Worm (Caenorhabditis elegans) whole organism, midembryonic: ENCODE results near the gene nduf-11.

Experiments used
- T22C8.4 ChIP-seq: fragments of 200-800 bp; sonication (Bioruptor generic); IDR thresholded peaks from 2 replicates; pipeline ENCODE4 v1.3.6; 2022; ENCODE audit warnings: missing genetic modification characterization, missing compliant biosample characterization
- flt-1 ChIP-seq: fragments of 200-800 bp; sonication (Bioruptor generic); IDR thresholded peaks from 2 replicates; pipeline ENCODE4 v1.3.6; 2022; ENCODE audit warnings: missing genetic modification characterization, missing compliant biosample characterization
- klf-2 ChIP-seq: fragments of 200-800 bp; sonication (Bioruptor generic); conservative IDR thresholded peaks from 2 replicates; pipeline ENCODE4 v1.3.6; 2022; ENCODE audit warnings: missing genetic modification reagents, missing genetic modification characterization, missing compliant biosample characterization
- med-1 ChIP-seq: sonication (generic microtip); optimal IDR thresholded peaks from 2 replicates; lab custom pipeline; 2017; ENCODE audit warnings: missing genetic modification characterization, mild to moderate bottlenecking, missing compliant biosample characterization, antibody characterized with exemption, missing genetic modification reagents; ENCODE audit not compliant: insufficient read depth
- ztf-23 ChIP-seq: fragments of 200-800 bp; sonication (Bioruptor generic); IDR thresholded peaks from 2 replicates; pipeline ENCODE4 v1.3.6; 2022; ENCODE audit warnings: missing genetic modification reagents, missing genetic modification characterization, missing compliant biosample characterization
- ztf-29 ChIP-seq: fragments of 200-800 bp; sonication (Bioruptor generic); IDR thresholded peaks from 2 replicates; pipeline ENCODE4 v1.3.6; 2022; ENCODE audit warnings: missing genetic modification reagents, missing genetic modification characterization, missing compliant biosample characterization

- TF ChIP-seq flt-1 (GFP tag; lab: Robert Waterston, UW) (no peak), klf-2 (GFP tag; lab: Robert Waterston, UW) (no peak), T22C8.4 (GFP tag; lab: Robert Waterston, UW) (no peak), med-1 (no peak), ztf-29 (GFP tag; lab: Robert Waterston, UW) (no peak), ztf-23 (GFP tag; lab: Robert Waterston, UW) (no peak)
These were observed 47.0 kb upstream of the nduf-11 start for ce11 chrII:11392390-11392789.
